Fruit fly (Drosophila melanogaster) whole organism, embryonic: ENCODE measurements around the gene Tango9.

Source experiments
- Aef1 ChIP-seq: fragments of 200-800 bp; sonication (Bioruptor generic); IDR thresholded peaks from 3 replicates; pipeline ENCODE4 v1.3.6; 2022; ENCODE audit warnings: missing biosample characterization, missing genetic modification characterization
- Atf-2 ChIP-seq: fragments of 200-800 bp; sonication (Bioruptor generic); optimal IDR thresholded peaks from 2 replicates; lab custom pipeline; 2016; ENCODE audit warnings: missing biosample characterization, missing genetic modification characterization
- Awh ChIP-seq: fragments of 200-800 bp; sonication (Bioruptor generic); IDR thresholded peaks from 2 replicates; pipeline ENCODE4, ENCODE4 v1.3.6; 2022; ENCODE audit warnings: missing biosample characterization, missing genetic modification characterization
- CG12299 ChIP-seq: fragments of 200-800 bp; sonication (Bioruptor generic); optimal IDR thresholded peaks from 2 replicates; lab custom pipeline; 2018; ENCODE audit warnings: missing biosample characterization, mild to moderate bottlenecking, missing genetic modification characterization
- CG13424 ChIP-seq: fragments of 200-800 bp; sonication (Bioruptor generic); optimal IDR thresholded peaks from 2 replicates; lab custom pipeline; 2019; ENCODE audit warnings: missing biosample characterization, mild to moderate bottlenecking, missing genetic modification characterization, moderate library complexity
- CG13624 ChIP-seq: fragments of 200-800 bp; sonication (Bioruptor generic); optimal IDR thresholded peaks from 2 replicates; lab custom pipeline; 2016; ENCODE audit warnings: missing biosample characterization, missing genetic modification characterization
- CG15073 ChIP-seq: fragments of 200-800 bp; sonication (Bioruptor generic); optimal IDR thresholded peaks from 2 replicates; lab custom pipeline; 2016; ENCODE audit warnings: missing biosample characterization, missing genetic modification characterization
- CG15601 ChIP-seq: fragments of 200-800 bp; sonication (Bioruptor generic); optimal IDR thresholded peaks from 3 replicates; lab custom pipeline; 2019; ENCODE audit warnings: missing biosample characterization, mild to moderate bottlenecking, missing genetic modification characterization, moderate library complexity
- CG16813 ChIP-seq: fragments of 200-800 bp; sonication (Bioruptor generic); IDR thresholded peaks from 3 replicates; pipeline ENCODE4 v1.3.6; 2022; ENCODE audit warnings: missing biosample characterization, missing genetic modification characterization; ENCODE audit not compliant: partially characterized antibody
- CG17186 ChIP-seq: fragments of 200-800 bp; sonication (Bioruptor generic); optimal IDR thresholded peaks from 3 replicates; lab custom pipeline; 2017; ENCODE audit warnings: missing biosample characterization, missing genetic modification reagents, missing genetic modification characterization
- CG2120 ChIP-seq: fragments of 200-800 bp; sonication (Bioruptor generic); optimal IDR thresholded peaks from 3 replicates; lab custom pipeline; 2016; ENCODE audit warnings: missing biosample characterization, missing genetic modification characterization
- CG33213 ChIP-seq: fragments of 200-800 bp; sonication (Bioruptor generic); optimal IDR thresholded peaks from 3 replicates; lab custom pipeline; 2016; ENCODE audit warnings: missing biosample characterization, missing genetic modification characterization
- CG7372 ChIP-seq: fragments of 200-800 bp; sonication (Bioruptor generic); IDR thresholded peaks from 2 replicates; pipeline ENCODE4 v1.3.6; 2022; ENCODE audit warnings: missing biosample characterization, missing genetic modification characterization
- CG9727 ChIP-seq: fragments of 200-800 bp; sonication (Bioruptor generic); optimal IDR thresholded peaks from 3 replicates; lab custom pipeline; 2017; ENCODE audit warnings: missing biosample characterization, mild to moderate bottlenecking, missing genetic modification characterization
- CG9797 ChIP-seq: fragments of 200-800 bp; sonication (Bioruptor generic); optimal IDR thresholded peaks from 3 replicates; lab custom pipeline; 2018; ENCODE audit warnings: missing biosample characterization, mild to moderate bottlenecking, missing genetic modification characterization
- CHES-1-like ChIP-seq: fragments of 200-800 bp; sonication (Bioruptor generic); optimal IDR thresholded peaks from 2 replicates; lab custom pipeline; 2016; ENCODE audit warnings: missing biosample characterization, missing genetic modification characterization
- Camta ChIP-seq: fragments of 200-800 bp; sonication (Bioruptor generic); optimal IDR thresholded peaks from 2 replicates; lab custom pipeline; 2016; ENCODE audit warnings: missing biosample characterization, missing genetic modification characterization
- Dp ChIP-seq: fragments of 200-800 bp; sonication (Bioruptor generic); optimal IDR thresholded peaks from 2 replicates; lab custom pipeline; 2018; ENCODE audit warnings: missing biosample characterization, mild to moderate bottlenecking, missing genetic modification characterization, moderate library complexity
- E2f2 ChIP-seq: fragments of 200-800 bp; sonication (Bioruptor generic); IDR thresholded peaks from 2 replicates; pipeline ENCODE4 v1.3.6; 2022; ENCODE audit warnings: missing biosample characterization, missing genetic modification characterization
- Fer3 ChIP-seq: fragments of 200-800 bp; sonication (Bioruptor generic); optimal IDR thresholded peaks from 2 replicates; lab custom pipeline; 2018; ENCODE audit warnings: missing biosample characterization, mild to moderate bottlenecking, missing genetic modification characterization, moderate library complexity
- HmgZ ChIP-seq: fragments of 200-800 bp; sonication (Bioruptor generic); optimal IDR thresholded peaks from 2 replicates; lab custom pipeline; 2018; ENCODE audit warnings: missing biosample characterization, mild to moderate bottlenecking, missing genetic modification characterization
- Hmr ChIP-seq: fragments of 200-800 bp; sonication (Bioruptor generic); optimal IDR thresholded peaks from 3 replicates; lab custom pipeline; 2017; ENCODE audit warnings: mild to moderate bottlenecking, missing biosample characterization, missing genetic modification reagents, missing genetic modification characterization
- Oli ChIP-seq: fragments of 200-800 bp; sonication (Bioruptor generic); optimal IDR thresholded peaks from 2 replicates; lab custom pipeline; 2018; ENCODE audit warnings: missing biosample characterization, mild to moderate bottlenecking, missing genetic modification characterization, moderate library complexity
- Sin3A ChIP-seq: fragments of >200 bp; optimal IDR thresholded peaks from 2 replicates; lab custom pipeline; 2018
- YL-1 ChIP-seq: fragments of 200-800 bp; sonication (Bioruptor generic); optimal IDR thresholded peaks from 3 replicates; lab custom pipeline; 2017; ENCODE audit warnings: missing biosample characterization, mild to moderate bottlenecking, missing genetic modification characterization
- bowl ChIP-seq: fragments of 200-800 bp; sonication (Bioruptor generic); IDR thresholded peaks from 2 replicates; pipeline ENCODE4 v1.3.6; 2022; ENCODE audit warnings: missing biosample characterization, missing genetic modification characterization
- cato ChIP-seq: fragments of 200-800 bp; sonication (Bioruptor generic); optimal IDR thresholded peaks from 2 replicates; lab custom pipeline; 2016; ENCODE audit warnings: missing biosample characterization, missing genetic modification characterization, borderline replicate concordance
- ci ChIP-seq: fragments of 200-800 bp; sonication (Bioruptor generic); IDR thresholded peaks from 3 replicates; pipeline ENCODE4 v1.3.6; 2022; ENCODE audit warnings: missing biosample characterization, missing genetic modification characterization
- dimm ChIP-seq: fragments of 200-800 bp; sonication (Bioruptor generic); IDR thresholded peaks from 2 replicates; pipeline ENCODE4 v1.3.6; 2022; ENCODE audit warnings: missing biosample characterization, missing genetic modification characterization
- dmrt11E ChIP-seq: fragments of 200-800 bp; sonication (Bioruptor generic); optimal IDR thresholded peaks from 3 replicates; lab custom pipeline; 2018; ENCODE audit warnings: missing biosample characterization, mild to moderate bottlenecking, missing genetic modification characterization, moderate library complexity
- dpn ChIP-seq, 2 experiments: fragments of 200-800 bp; sonication (Bioruptor generic); optimal IDR thresholded peaks; 3 replicates each; lab custom pipeline; 2016; ENCODE audit warnings: missing biosample characterization in 2 of 2, missing genetic modification characterization in 2 of 2
- eve ChIP-seq, 2 experiments: fragments of >200 bp; optimal IDR thresholded peaks; 2 replicates each; lab custom pipeline; 2017; ENCODE audit warnings: missing biosample characterization in 2 of 2, missing genetic modification characterization in 2 of 2
- ftz-f1 ChIP-seq: fragments of 200-800 bp; sonication (Bioruptor generic); optimal IDR thresholded peaks from 2 replicates; lab custom pipeline; 2016; ENCODE audit warnings: missing biosample characterization, missing genetic modification characterization
- gcm ChIP-seq: fragments of 200-800 bp; sonication (Bioruptor generic); optimal IDR thresholded peaks from 2 replicates; lab custom pipeline; 2019; ENCODE audit warnings: missing biosample characterization, mild to moderate bottlenecking, missing genetic modification characterization, moderate library complexity
- gfzf ChIP-seq: fragments of 200-800 bp; sonication (Bioruptor generic); optimal IDR thresholded peaks from 2 replicates; lab custom pipeline; 2016; ENCODE audit warnings: missing biosample characterization, mild to moderate bottlenecking, missing genetic modification characterization, moderate library complexity
- grau ChIP-seq: fragments of 200-800 bp; optimal IDR thresholded peaks from 3 replicates; lab custom pipeline; 2019; ENCODE audit warnings: missing biosample characterization, mild to moderate bottlenecking, missing genetic modification characterization, moderate library complexity
- kah ChIP-seq: fragments of 200-800 bp; sonication (Bioruptor generic); optimal IDR thresholded peaks from 2 replicates; lab custom pipeline; 2018; ENCODE audit warnings: missing biosample characterization, mild to moderate bottlenecking, missing genetic modification characterization
- luna ChIP-seq: fragments of 200-800 bp; sonication (Bioruptor generic); optimal IDR thresholded peaks from 2 replicates; lab custom pipeline; 2016; ENCODE audit warnings: missing biosample characterization, missing genetic modification characterization
- nom ChIP-seq: fragments of 200-800 bp; sonication (Bioruptor generic); optimal IDR thresholded peaks from 2 replicates; lab custom pipeline; 2017; ENCODE audit warnings: missing biosample characterization, missing genetic modification characterization, mild to moderate bottlenecking, moderate library complexity, missing genetic modification reagents
- pho ChIP-seq: fragments of 200-800 bp; sonication (Bioruptor generic); optimal IDR thresholded peaks from 2 replicates; lab custom pipeline; 2016; ENCODE audit warnings: missing biosample characterization, missing genetic modification characterization
- pzg ChIP-seq: fragments of 200-800 bp; sonication (Bioruptor generic); optimal IDR thresholded peaks from 3 replicates; lab custom pipeline; 2018; ENCODE audit warnings: missing biosample characterization, mild to moderate bottlenecking, missing genetic modification characterization, moderate library complexity
- rib ChIP-seq: fragments of 200-800 bp; sonication (Bioruptor generic); IDR thresholded peaks from 2 replicates; pipeline ENCODE4 v1.3.6; 2022; ENCODE audit warnings: missing biosample characterization, missing genetic modification characterization
- scrt ChIP-seq: fragments of 200-800 bp; sonication (Bioruptor generic); optimal IDR thresholded peaks from 2 replicates; lab custom pipeline; 2018; ENCODE audit warnings: missing biosample characterization, mild to moderate bottlenecking, missing genetic modification characterization, moderate library complexity
- sqz ChIP-seq: fragments of 200-800 bp; sonication (Bioruptor generic); optimal IDR thresholded peaks from 3 replicates; lab custom pipeline; 2018; ENCODE audit warnings: missing biosample characterization, mild to moderate bottlenecking, missing genetic modification characterization
- sug ChIP-seq: fragments of 200-800 bp; optimal IDR thresholded peaks from 2 replicates; lab custom pipeline; 2019; ENCODE audit warnings: missing biosample characterization, mild to moderate bottlenecking, missing genetic modification characterization, moderate library complexity
- toy ChIP-seq: fragments of 200-800 bp; sonication (Bioruptor generic); IDR thresholded peaks from 2 replicates; pipeline ENCODE4 v1.3.6; 2022; ENCODE audit warnings: missing biosample characterization, missing genetic modification characterization
- trem ChIP-seq: fragments of 200-800 bp; optimal IDR thresholded peaks from 3 replicates; lab custom pipeline; 2019; ENCODE audit warnings: missing biosample characterization, mild to moderate bottlenecking, missing genetic modification characterization, moderate library complexity
- ttk ChIP-seq: fragments of 200-800 bp; sonication (Bioruptor generic); IDR thresholded peaks from 2 replicates; pipeline ENCODE4 v2.1.2; 2022; ENCODE audit warnings: missing biosample characterization, missing genetic modification characterization
- unc-4 ChIP-seq: fragments of 200-800 bp; sonication (Bioruptor generic); IDR thresholded peaks from 2 replicates; pipeline ENCODE4 v1.3.6; 2022; ENCODE audit warnings: missing biosample characterization, missing genetic modification characterization; ENCODE audit not compliant: partially characterized antibody
- vvl ChIP-seq: fragments of 200-800 bp; sonication (Bioruptor generic); IDR thresholded peaks from 2 replicates; pipeline ENCODE4 v1.3.6; 2022; ENCODE audit warnings: missing biosample characterization, missing genetic modification characterization
- zen ChIP-seq: fragments of 200-800 bp; sonication (Bioruptor generic); optimal IDR thresholded peaks from 3 replicates; lab custom pipeline; 2018; ENCODE audit warnings: missing biosample characterization, mild to moderate bottlenecking, missing genetic modification characterization, moderate library complexity

Tango9 gene

DNA sequence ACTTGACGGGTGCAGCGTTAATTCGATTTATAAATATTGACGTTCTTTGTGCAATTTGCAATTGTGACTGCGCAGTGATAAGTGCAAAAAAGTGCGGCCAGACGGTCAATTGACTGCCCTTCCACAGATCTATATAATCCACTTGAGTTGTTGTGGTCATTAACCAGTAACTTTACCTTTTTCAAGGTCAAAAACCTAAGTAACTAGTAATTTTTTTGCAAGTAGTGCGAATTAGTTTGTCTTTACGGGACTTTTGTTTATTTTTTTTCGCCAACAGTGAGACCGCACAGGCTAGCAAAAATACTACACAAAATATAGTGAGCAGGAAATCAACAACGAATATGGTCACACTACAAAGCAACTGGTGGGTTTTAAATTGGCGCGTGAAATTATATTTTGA lies at the start of gene Tango9 (continued):
- TF ChIP-seq Dp, result peak; percentile 90
- TF ChIP-seq sug (tag; lab: Kevin White, UChicago), result peak; percentile 25
- TF ChIP-seq rib (GFP tag; lab: Robert Waterston, UW), result peak; percentile 45; the same call in 1 of the 2 replicates
- peak; percentile 19 for TF ChIP-seq CG12299 (tag; lab: Kevin White, UChicago)
- TF ChIP-seq scrt (GFP tag; lab: Kevin White, UChicago), result peak; percentile 99
- TF ChIP-seq vvl (GFP tag; lab: Robert Waterston, UW), result 0 out of 2 replicates have a peak, but pooled peaks have one; percentile 33
- TF ChIP-seq CG15601 (tag; lab: Kevin White, UChicago), result no peak
- TF ChIP-seq sqz (GFP tag; lab: Kevin White, UChicago), result peak; percentile 41
- TF ChIP-seq CG16813 (GFP tag; lab: Robert Waterston, UW), result no peak
- TF ChIP-seq CHES-1-like (GFP tag; lab: Kevin White, UChicago), result peak; percentile 24
- no peak for TF ChIP-seq unc-4 (GFP tag; lab: Robert Waterston, UW)
- TF ChIP-seq Awh (GFP tag; lab: Robert Waterston, UW), result no peak
- TF ChIP-seq dpn (GFP tag; optimal IDR thresholded peaks at IDR 0.05; lab: Kevin White, UChicago), result peak in 1 of 2 experiments; percentile 2
- no peak for TF ChIP-seq Oli (tag; lab: Kevin White, UChicago)
- TF ChIP-seq ftz-f1 (GFP tag; lab: Kevin White, UChicago), result peak; percentile 11
- TF ChIP-seq toy (GFP tag; lab: Robert Waterston, UW), result no peak
- TF ChIP-seq CG15073 (GFP tag; lab: Kevin White, UChicago), result no peak
- peak; percentile 12 for TF ChIP-seq CG17186
- TF ChIP-seq trem (tag; lab: Kevin White, UChicago), result peak; percentile 63
- peak; percentile 84 for TF ChIP-seq CG9797 (GFP tag; lab: Kevin White, UChicago)
- TF ChIP-seq Aef1 (GFP tag; lab: Robert Waterston, UW), result no peak
- peak; percentile 94 for TF ChIP-seq kah (GFP tag; lab: Kevin White, UChicago)
- peak; percentile 16 for TF ChIP-seq CG13624 (GFP tag; lab: Kevin White, UChicago)
- TF ChIP-seq gcm (GFP tag; lab: Kevin White, UChicago), result no peak
- peak; percentile 1 for TF ChIP-seq CG13424 (tag; lab: Kevin White, UChicago)
- peak; percentile 62; the same call in 2 of the 3 replicates for TF ChIP-seq ci (GFP tag; lab: Robert Waterston, UW)
- peak; percentile 87 for TF ChIP-seq pzg (GFP tag; lab: Kevin White, UChicago)
- TF ChIP-seq HmgZ (tag; lab: Kevin White, UChicago), result peak; percentile 40
- TF ChIP-seq bowl (GFP tag; lab: Robert Waterston, UW), result no peak
- TF ChIP-seq Atf-2, result no peak
- no peak for TF ChIP-seq Fer3
- TF ChIP-seq CG9727 (GFP tag; lab: Kevin White, UChicago), result no peak
- TF ChIP-seq cato (GFP tag; lab: Kevin White, UChicago), result no peak
- no peak for TF ChIP-seq luna
- peak; percentile 39 for TF ChIP-seq YL-1 (GFP tag; lab: Kevin White, UChicago)
- peak; percentile 93 for TF ChIP-seq E2f2 (GFP tag; lab: Robert Waterston, UW)
- peak; percentile 10 for TF ChIP-seq zen (tag; lab: Kevin White, UChicago)
- TF ChIP-seq CG33213 (GFP tag; lab: Kevin White, UChicago), result peak; percentile 28
- TF ChIP-seq dmrt11E, result no peak
- TF ChIP-seq Hmr (GFP tag; lab: Kevin White, UChicago), result peak; percentile 52
- no peak for TF ChIP-seq dimm (GFP tag; lab: Robert Waterston, UW)
- no peak for TF ChIP-seq Camta (GFP tag; lab: Kevin White, UChicago)
- peak; percentile 14 for TF ChIP-seq CG2120 (GFP tag; lab: Kevin White, UChicago)
- TF ChIP-seq pho (GFP tag; lab: Kevin White, UChicago), result no peak
- TF ChIP-seq eve (GFP tag; optimal IDR thresholded peaks at IDR 0.05; lab: Kevin White, UChicago), result no peak
- TF ChIP-seq Sin3A (lab: Kevin White, UChicago), result peak; percentile 55
- 0 out of 2 replicates have a peak, but pooled peaks have one; percentile 18 for TF ChIP-seq CG7372
- TF ChIP-seq ttk (GFP tag; lab: Robert Waterston, UW), result no peak
- TF ChIP-seq gfzf, result peak; percentile 92
- TF ChIP-seq nom (GFP tag; lab: Kevin White, UChicago), result peak; percentile 57
- TF ChIP-seq grau (tag; lab: Kevin White, UChicago), result peak; percentile 13
